Worm (Caenorhabditis elegans) whole organism, L1 larva: ENCODE results near the gene F38H4.3.

Source experiments
- jun-1 ChIP-seq: fragments of 150-350 bp; optimal IDR thresholded peaks from 2 replicates; lab custom pipeline; 2014; ENCODE audit warnings: missing biosample characterization, missing genetic modification reagents, missing genetic modification characterization
- lsy-2 ChIP-seq, 2 experiments: fragments of 150-350 bp; optimal IDR thresholded peaks; 2 replicates each; lab custom pipeline; 2014; ENCODE audit warnings: missing biosample characterization in 2 of 2, missing genetic modification characterization in 2 of 2
- nhr-90 ChIP-seq: sonication (generic microtip); optimal IDR thresholded peaks from 2 replicates; lab custom pipeline; 2016; ENCODE audit warnings: mild to moderate bottlenecking, missing genetic modification characterization, missing compliant biosample characterization; ENCODE audit not compliant: poor library complexity
- rnt-1 ChIP-seq: sonication (generic microtip); optimal IDR thresholded peaks from 2 replicates; lab custom pipeline; 2016; ENCODE audit warnings: mild to moderate bottlenecking, missing genetic modification characterization, moderate library complexity, missing compliant biosample characterization
- unc-62 ChIP-seq: fragments of 150-350 bp; optimal IDR thresholded peaks from 2 replicates; lab custom pipeline; 2014; ENCODE audit warnings: missing biosample characterization, missing genetic modification reagents, missing genetic modification characterization
- unc-86 ChIP-seq: sonication (generic microtip); optimal IDR thresholded peaks from 2 replicates; lab custom pipeline; 2016; ENCODE audit warnings: missing genetic modification characterization, missing compliant biosample characterization
- vab-15 ChIP-seq: sonication (generic microtip); optimal IDR thresholded peaks from 2 replicates; lab custom pipeline; 2017; ENCODE audit warnings: missing genotype, mild to moderate bottlenecking, missing genetic modification characterization, missing compliant biosample characterization
- zag-1 ChIP-seq: fragments of 150-350 bp; optimal IDR thresholded peaks from 2 replicates; lab custom pipeline; 2014; ENCODE audit warnings: missing biosample characterization, missing genetic modification characterization

DNA sequence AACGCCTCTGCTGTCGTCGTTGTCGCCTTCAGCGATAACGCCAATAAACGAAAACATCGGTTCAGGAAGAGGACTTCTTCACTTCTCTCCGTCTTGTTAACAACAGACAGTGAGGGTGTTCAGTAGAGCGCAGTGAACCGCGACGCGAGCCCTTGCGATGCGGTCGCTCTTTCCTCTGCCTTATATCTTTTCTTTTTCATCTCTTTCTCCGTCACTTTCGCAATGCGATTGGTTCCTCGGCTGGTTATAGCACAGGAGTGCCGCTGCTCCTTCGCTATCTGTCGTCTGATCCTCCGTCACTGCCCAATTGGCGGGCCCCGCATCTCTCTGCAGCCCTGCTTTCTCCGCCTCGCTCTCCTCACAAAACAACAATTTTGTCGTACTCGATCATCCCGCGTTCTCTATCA lies 14.9 kb downstream of the F38H4.3 start:
- TF ChIP-seq nhr-90 (no peak), zag-1 (no peak), unc-86 (peak; percentile 61), unc-62 (no peak), vab-15 (no peak), jun-1 (tag; lab: Kevin White, UChicago) (peak; percentile 76), lsy-2 (tag; optimal IDR thresholded peaks at IDR 0.05; lab: Kevin White, UChicago) (peak; percentile 53 to 86), rnt-1 (peak; percentile 62)
